Fruit fly (Drosophila melanogaster) whole organism, prepupa: ENCODE data around the gene CG17660.

ENCODE experiments used
- Blimp-1 ChIP-seq: fragments of 200-800 bp; sonication (Bioruptor generic); optimal IDR thresholded peaks from 3 replicates; lab custom pipeline; 2017; ENCODE audit warnings: missing biosample characterization, missing genetic modification characterization, mild to moderate bottlenecking, moderate library complexity, missing genetic modification reagents
- CG10631 ChIP-seq: fragments of 200-800 bp; sonication (Bioruptor generic); optimal IDR thresholded peaks from 2 replicates; lab custom pipeline; 2016; ENCODE audit warnings: missing biosample characterization, missing genetic modification characterization
- CG11762 ChIP-seq: fragments of 200-800 bp; sonication (Bioruptor generic); optimal IDR thresholded peaks from 3 replicates; lab custom pipeline; 2016; ENCODE audit warnings: missing biosample characterization, missing genetic modification characterization; ENCODE audit not compliant: insufficient read depth
- CG15336 ChIP-seq: fragments of 200-800 bp; sonication (Bioruptor generic); IDR thresholded peaks from 2 replicates; pipeline ENCODE4 v1.3.6; 2022; ENCODE audit warnings: missing biosample characterization, missing genetic modification characterization
- CG1621 ChIP-seq: fragments of 200-800 bp; sonication (Bioruptor generic); optimal IDR thresholded peaks from 3 replicates; lab custom pipeline; 2018; ENCODE audit warnings: missing biosample characterization, mild to moderate bottlenecking, missing genetic modification characterization
- CG16779 ChIP-seq: fragments of 200-800 bp; sonication (Bioruptor generic); optimal IDR thresholded peaks from 3 replicates; lab custom pipeline; 2017; ENCODE audit warnings: missing biosample characterization, mild to moderate bottlenecking, missing genetic modification characterization
- CG3032 ChIP-seq: fragments of 200-800 bp; optimal IDR thresholded peaks from 2 replicates; lab custom pipeline; 2019; ENCODE audit warnings: missing biosample characterization, mild to moderate bottlenecking, missing genetic modification characterization, moderate library complexity
- CG31627 ChIP-seq: fragments of 200-800 bp; sonication (Bioruptor generic); optimal IDR thresholded peaks from 3 replicates; lab custom pipeline; 2016; ENCODE audit warnings: missing biosample characterization, missing genetic modification characterization
- CG32006 ChIP-seq: fragments of 200-800 bp; sonication (Bioruptor generic); optimal IDR thresholded peaks from 3 replicates; lab custom pipeline; 2017; ENCODE audit warnings: missing biosample characterization, mild to moderate bottlenecking, missing genetic modification characterization
- CG34406 ChIP-seq: fragments of 200-800 bp; sonication (Bioruptor generic); optimal IDR thresholded peaks from 3 replicates; lab custom pipeline; 2016; ENCODE audit warnings: missing biosample characterization, missing genetic modification characterization
- CG3919 ChIP-seq: fragments of 200-800 bp; sonication (Bioruptor generic); optimal IDR thresholded peaks from 3 replicates; lab custom pipeline; 2016; ENCODE audit warnings: missing biosample characterization, missing genetic modification characterization
- CG6163 ChIP-seq: fragments of 200-800 bp; sonication (Bioruptor generic); IDR thresholded peaks from 3 replicates; pipeline ENCODE4 v1.3.6; 2022; ENCODE audit warnings: missing biosample characterization, missing genetic modification characterization
- CG6276 ChIP-seq: fragments of 200-800 bp; sonication (Bioruptor generic); optimal IDR thresholded peaks from 2 replicates; lab custom pipeline; 2017; ENCODE audit warnings: missing biosample characterization, mild to moderate bottlenecking, missing genetic modification characterization
- CG6854 ChIP-seq: fragments of 200-800 bp; sonication (Bioruptor generic); optimal IDR thresholded peaks from 2 replicates; lab custom pipeline; 2017; ENCODE audit warnings: missing biosample characterization, mild to moderate bottlenecking, missing genetic modification characterization
- CG8319 ChIP-seq: fragments of 200-800 bp; sonication (Bioruptor generic); optimal IDR thresholded peaks from 3 replicates; lab custom pipeline; 2016; ENCODE audit warnings: missing biosample characterization, missing genetic modification characterization
- Eip78C ChIP-seq: fragments of 200-800 bp; sonication (Bioruptor generic); peaks from one replicate; lab custom pipeline; 2016; ENCODE audit warnings: missing biosample characterization, missing genetic modification characterization
- Ets21C ChIP-seq: fragments of 200-800 bp; sonication (Bioruptor generic); optimal IDR thresholded peaks from 3 replicates; lab custom pipeline; 2016; ENCODE audit warnings: missing biosample characterization, missing genetic modification characterization
- Hr38 ChIP-seq: sonication (Bioruptor generic); optimal IDR thresholded peaks from 2 replicates; lab custom pipeline; 2016; ENCODE audit warnings: missing biosample characterization, missing genetic modification characterization
- Hr39 ChIP-seq: fragments of 200-800 bp; sonication (Bioruptor generic); optimal IDR thresholded peaks from 2 replicates; lab custom pipeline; 2016; ENCODE audit warnings: missing biosample characterization, missing genetic modification characterization
- Hr4 ChIP-seq: fragments of 200-800 bp; sonication (Bioruptor generic); optimal IDR thresholded peaks from 3 replicates; lab custom pipeline; 2016; ENCODE audit warnings: missing biosample characterization, missing genetic modification characterization
- Lpt ChIP-seq: fragments of 200-800 bp; sonication (Bioruptor generic); optimal IDR thresholded peaks from 3 replicates; lab custom pipeline; 2016; ENCODE audit warnings: missing biosample characterization, missing genetic modification characterization
- OdsH ChIP-seq: fragments of 200-800 bp; sonication (Bioruptor generic); optimal IDR thresholded peaks from 3 replicates; lab custom pipeline; 2016; ENCODE audit warnings: missing biosample characterization, missing genetic modification characterization
- Smox ChIP-seq: fragments of 200-800 bp; sonication (Bioruptor generic); optimal IDR thresholded peaks from 3 replicates; lab custom pipeline; 2016; ENCODE audit warnings: missing biosample characterization, missing genetic modification characterization
- Sox102F ChIP-seq: fragments of 200-800 bp; sonication (Bioruptor generic); optimal IDR thresholded peaks from 2 replicates; lab custom pipeline; 2016; ENCODE audit warnings: missing biosample characterization, mild to moderate bottlenecking, missing genetic modification characterization
- achi ChIP-seq: fragments of 200-800 bp; sonication (Bioruptor generic); optimal IDR thresholded peaks from 3 replicates; lab custom pipeline; 2016; ENCODE audit warnings: missing biosample characterization, missing genetic modification characterization
- cyc ChIP-seq: fragments of 200-800 bp; sonication (Bioruptor generic); optimal IDR thresholded peaks from 3 replicates; lab custom pipeline; 2016; ENCODE audit warnings: missing biosample characterization, missing genetic modification characterization
- esn ChIP-seq: fragments of 200-800 bp; sonication (Bioruptor generic); optimal IDR thresholded peaks from 2 replicates; lab custom pipeline; 2016; ENCODE audit warnings: missing biosample characterization, mild to moderate bottlenecking, missing genetic modification characterization, moderate library complexity
- fd59A ChIP-seq: fragments of 200-800 bp; sonication (Bioruptor generic); optimal IDR thresholded peaks from 2 replicates; lab custom pipeline; 2017; ENCODE audit warnings: missing biosample characterization, mild to moderate bottlenecking, missing genetic modification characterization, missing genetic modification reagents
- fd85E ChIP-seq: fragments of 200-800 bp; sonication (Bioruptor generic); optimal IDR thresholded peaks from 3 replicates; lab custom pipeline; 2016; ENCODE audit warnings: missing biosample characterization, missing genetic modification characterization
- fkh ChIP-seq: fragments of 200-800 bp; sonication (Bioruptor generic); optimal IDR thresholded peaks from 3 replicates; lab custom pipeline; 2017; ENCODE audit warnings: missing biosample characterization, mild to moderate bottlenecking, missing genetic modification characterization, moderate library complexity
- lz ChIP-seq: fragments of 200-800 bp; sonication (Bioruptor generic); optimal IDR thresholded peaks from 3 replicates; lab custom pipeline; 2016; ENCODE audit warnings: missing biosample characterization, missing genetic modification characterization
- net ChIP-seq: fragments of 200-800 bp; sonication (Bioruptor generic); optimal IDR thresholded peaks from 3 replicates; lab custom pipeline; 2016; ENCODE audit warnings: missing biosample characterization, missing genetic modification characterization
- pdm3 ChIP-seq: fragments of 200-800 bp; sonication (Bioruptor generic); optimal IDR thresholded peaks from 3 replicates; lab custom pipeline; 2016; ENCODE audit warnings: missing biosample characterization, missing genetic modification characterization
- salr ChIP-seq, 2 experiments: fragments of 200-800 bp; sonication (Bioruptor generic); optimal IDR thresholded peaks; 3 replicates each; lab custom pipeline; 2016 to 2018; ENCODE audit warnings: missing biosample characterization in 2 of 2, missing genetic modification characterization in 2 of 2, mild to moderate bottlenecking in 1 of 2
- spab ChIP-seq: fragments of 200-800 bp; sonication (Bioruptor generic); optimal IDR thresholded peaks from 2 replicates; lab custom pipeline; 2017; ENCODE audit warnings: missing biosample characterization, mild to moderate bottlenecking, missing genetic modification characterization, missing genetic modification reagents
- ss ChIP-seq, 2 experiments: fragments of 200-800 bp; sonication (Bioruptor generic); optimal IDR thresholded peaks; 2 replicates in 1 of 2; 3 replicates in 1 of 2; lab custom pipeline; 2017 to 2018; ENCODE audit warnings: mild to moderate bottlenecking in 2 of 2, missing biosample characterization in 2 of 2, missing genetic modification characterization in 2 of 2, moderate library complexity in 1 of 2
- vri ChIP-seq: fragments of 200-800 bp; sonication (Bioruptor generic); optimal IDR thresholded peaks from 3 replicates; lab custom pipeline; 2016; ENCODE audit warnings: missing biosample characterization, mild to moderate bottlenecking, missing genetic modification characterization

Gene CG17660

dm6 chr2L:1710224-1710623 lies at the start of gene CG17660, which contains the start of gene mRpL48:
Gene CG17660, minus strand, starts transcription at chr2L:1710421.
Gene mRpL48, plus strand, starts transcription at chr2L:1710462.
- TF ChIP-seq CG15336 (GFP tag; lab: Robert Waterston, UW) (no peak), Ets21C (GFP tag; lab: Kevin White, UChicago) (no peak), salr (GFP tag; optimal IDR thresholded peaks at IDR 0.05; lab: Kevin White, UChicago) (no peak), Sox102F (no peak), Hr39 (GFP tag; lab: Kevin White, UChicago) (no peak), OdsH (no peak), CG6854 (GFP tag; lab: Kevin White, UChicago) (peak; percentile 13), cyc (GFP tag; lab: Kevin White, UChicago) (no peak), fkh (GFP tag; lab: Kevin White, UChicago) (peak; percentile 97), esn (GFP tag; lab: Kevin White, UChicago) (peak; percentile 13), fd85E (GFP tag; lab: Kevin White, UChicago) (no peak), net (GFP tag; lab: Kevin White, UChicago) (no peak), fd59A (GFP tag; lab: Kevin White, UChicago) (no peak), Hr4 (GFP tag; lab: Kevin White, UChicago) (no peak), CG16779 (no peak), CG32006 (GFP tag; lab: Kevin White, UChicago) (no peak), Smox (GFP tag; lab: Kevin White, UChicago) (no peak), CG10631 (GFP tag; lab: Kevin White, UChicago) (no peak), vri (GFP tag; lab: Kevin White, UChicago) (peak; percentile 72), CG8319 (GFP tag; lab: Kevin White, UChicago) (no peak), pdm3 (GFP tag; lab: Kevin White, UChicago) (no peak), CG31627 (GFP tag; lab: Kevin White, UChicago) (no peak), ss (GFP tag; optimal IDR thresholded peaks at IDR 0.05; lab: Kevin White, UChicago) (no peak), Hr38 (GFP tag; lab: Kevin White, UChicago) (no peak), CG1621 (tag; lab: Kevin White, UChicago) (no peak), CG3919 (no peak), spab (GFP tag; lab: Kevin White, UChicago) (no peak), CG6163 (GFP tag; lab: Robert Waterston, UW) (no peak), CG11762 (no peak), Eip78C (GFP tag; lab: Kevin White, UChicago) (peak; percentile 68)
- TF ChIP-seq, all 60 proteins: peak for 5

- TF ChIP-seq achi (GFP tag; lab: Kevin White, UChicago) (no peak), CG34406 (GFP tag; lab: Kevin White, UChicago) (no peak), fkh (GFP tag; lab: Kevin White, UChicago) (no peak), Blimp-1 (GFP tag; lab: Kevin White, UChicago) (no peak), lz (no peak), Lpt (GFP tag; lab: Kevin White, UChicago) (no peak), CG3032 (tag; lab: Kevin White, UChicago) (no peak), fd59A (GFP tag; lab: Kevin White, UChicago) (no peak), CG15336 (GFP tag; lab: Robert Waterston, UW) (no peak), CG6276 (GFP tag; lab: Kevin White, UChicago) (no peak), vri (GFP tag; lab: Kevin White, UChicago) (no peak)
These were observed 48.6 kb upstream of the CG17660 start, which contains the start of gene CG17650 for dm6 chr2L:1758853-1759252. Gene CG17650, minus strand, starts transcription at chr2L:1759093.

- TF ChIP-seq CG3032 (tag; lab: Kevin White, UChicago) (no peak), esn (GFP tag; lab: Kevin White, UChicago) (no peak)
These were observed 46.1 kb upstream of the CG17660 start, which contains the start of gene Gr22f for dm6 chr2L:1756351-1756750. Gene Gr22f, minus strand, starts transcription at chr2L:1756451.
